Worm (Caenorhabditis elegans) whole organism, young adult: ENCODE measurements around the gene mrps-2.

Experiments used
- D2030.7 ChIP-seq: fragments of 200-800 bp; sonication (Bioruptor generic); IDR thresholded peaks from 2 replicates; pipeline ENCODE4 v1.3.6; 2022; ENCODE audit warnings: missing genetic modification reagents, missing genetic modification characterization, missing compliant biosample characterization
- F22D6.2 ChIP-seq: sonication (generic microtip); optimal IDR thresholded peaks from 2 replicates; lab custom pipeline; 2016; ENCODE audit warnings: mild to moderate bottlenecking, missing genetic modification characterization, missing compliant biosample characterization
- F37B4.10 ChIP-seq: fragments of 200-800 bp; sonication (Bioruptor generic); IDR thresholded peaks from 2 replicates; pipeline ENCODE4 v1.3.6; 2022; ENCODE audit warnings: missing genetic modification characterization, missing compliant biosample characterization
- F52B5.7 ChIP-seq: sonication (generic microtip); optimal IDR thresholded peaks from 2 replicates; lab custom pipeline; 2016; ENCODE audit warnings: mild to moderate bottlenecking, missing genetic modification characterization, missing compliant biosample characterization
- K12H6.12 ChIP-seq: fragments of 200-800 bp; sonication (Bioruptor generic); optimal IDR thresholded peaks from 2 replicates; lab custom pipeline; 2018; ENCODE audit warnings: mild to moderate bottlenecking, missing genetic modification characterization, missing compliant biosample characterization
- T07F8.4 ChIP-seq: sonication (generic microtip); optimal IDR thresholded peaks from 2 replicates; lab custom pipeline; 2016; ENCODE audit warnings: mild to moderate bottlenecking, missing genetic modification characterization, moderate library complexity, missing compliant biosample characterization
- Y67H2A.10 ChIP-seq: fragments of 200-800 bp; sonication (Bioruptor generic); conservative IDR thresholded peaks from 2 replicates; pipeline ENCODE4 v1.3.6; 2022; ENCODE audit warnings: missing genetic modification reagents, missing genetic modification characterization, missing compliant biosample characterization
- ZK185.1 ChIP-seq: sonication (generic microtip); optimal IDR thresholded peaks from 2 replicates; lab custom pipeline; 2016; ENCODE audit warnings: mild to moderate bottlenecking, missing genetic modification characterization, missing compliant biosample characterization; ENCODE audit not compliant: poor library complexity, severe bottlenecking
- akir-1 ChIP-seq: fragments of 200-800 bp; sonication (Bioruptor generic); optimal IDR thresholded peaks from 2 replicates; lab custom pipeline; 2018; ENCODE audit warnings: mild to moderate bottlenecking, missing genetic modification characterization, moderate library complexity, missing compliant biosample characterization
- aptf-3 ChIP-seq: fragments of 200-800 bp; sonication (Bioruptor generic); IDR thresholded peaks from 2 replicates; pipeline ENCODE4 v1.3.6; 2022; ENCODE audit warnings: missing genetic modification characterization, missing compliant biosample characterization
- athp-1 ChIP-seq: sonication (generic microtip); optimal IDR thresholded peaks from 2 replicates; lab custom pipeline; 2017; ENCODE audit warnings: mild to moderate bottlenecking, missing genetic modification characterization, missing compliant biosample characterization
- attf-3 ChIP-seq: fragments of 200-800 bp; sonication (Bioruptor generic); conservative IDR thresholded peaks from 2 replicates; pipeline ENCODE4 v1.3.6; 2022; ENCODE audit warnings: missing genetic modification reagents, missing genetic modification characterization, missing compliant biosample characterization
- attf-6 ChIP-seq: fragments of 200-800 bp; sonication (Bioruptor generic); IDR thresholded peaks from 2 replicates; pipeline ENCODE4 v1.3.6; 2022; ENCODE audit warnings: missing genetic modification reagents, missing genetic modification characterization, missing compliant biosample characterization
- bed-1 ChIP-seq: fragments of 200-800 bp; sonication (Bioruptor generic); IDR thresholded peaks from 2 replicates; pipeline ENCODE4 v1.3.6; 2022; ENCODE audit warnings: missing genetic modification reagents, missing genetic modification characterization, missing compliant biosample characterization
- cebp-2 ChIP-seq: fragments of 200-800 bp; sonication (Bioruptor generic); IDR thresholded peaks from 2 replicates; pipeline ENCODE4 v1.3.6; 2022; ENCODE audit warnings: missing genetic modification characterization, missing compliant biosample characterization
- chd-7 ChIP-seq: sonication (generic microtip); optimal IDR thresholded peaks from 2 replicates; lab custom pipeline; 2016; ENCODE audit warnings: mild to moderate bottlenecking, missing genetic modification characterization, moderate library complexity, missing compliant biosample characterization
- die-1 ChIP-seq: sonication (generic microtip); optimal IDR thresholded peaks from 2 replicates; lab custom pipeline; 2016; ENCODE audit warnings: missing genotype, mild to moderate bottlenecking, missing genetic modification characterization, missing compliant biosample characterization
- egrh-3 ChIP-seq: fragments of 200-800 bp; sonication (Bioruptor generic); IDR thresholded peaks from 2 replicates; pipeline ENCODE4 v1.3.6; 2022; ENCODE audit warnings: missing genetic modification reagents, missing genetic modification characterization, missing compliant biosample characterization
- gei-17 ChIP-seq: fragments of 200-800 bp; sonication (Bioruptor generic); optimal IDR thresholded peaks from 2 replicates; lab custom pipeline; 2018; ENCODE audit warnings: mild to moderate bottlenecking, missing genetic modification characterization, missing compliant biosample characterization
- hlh-12 ChIP-seq: sonication (generic microtip); optimal IDR thresholded peaks from 2 replicates; lab custom pipeline; 2016; ENCODE audit warnings: missing genetic modification characterization, missing compliant biosample characterization
- hlh-26 ChIP-seq: fragments of 200-800 bp; sonication (Bioruptor generic); conservative IDR thresholded peaks from 2 replicates; pipeline ENCODE4 v1.3.6; 2022; ENCODE audit warnings: missing genetic modification reagents, missing genetic modification characterization, missing compliant biosample characterization
- hmg-1.2 ChIP-seq: fragments of 200-800 bp; sonication (Bioruptor generic); IDR thresholded peaks from 2 replicates; pipeline ENCODE4 v1.3.6; 2022; ENCODE audit warnings: missing genetic modification reagents, missing genetic modification characterization, missing compliant biosample characterization
- hsf-1 ChIP-seq: fragments of 200-800 bp; sonication (Bioruptor generic); IDR thresholded peaks from 2 replicates; pipeline ENCODE4 v1.3.6; 2022; ENCODE audit warnings: missing genetic modification reagents, missing genetic modification characterization, missing compliant biosample characterization
- lag-1 ChIP-seq: fragments of 200-800 bp; sonication (Bioruptor generic); IDR thresholded peaks from 2 replicates; pipeline ENCODE4 v1.3.6; 2022; ENCODE audit warnings: missing genetic modification reagents, missing genetic modification characterization, missing compliant biosample characterization
- madf-3 ChIP-seq: fragments of 200-800 bp; sonication (Bioruptor generic); IDR thresholded peaks from 2 replicates; pipeline ENCODE4 v1.3.6; 2022; ENCODE audit warnings: missing genetic modification reagents, missing genetic modification characterization, missing compliant biosample characterization
- madf-8 ChIP-seq: fragments of 200-800 bp; sonication (Bioruptor generic); conservative IDR thresholded peaks from 2 replicates; pipeline ENCODE4 v1.3.6; 2022; ENCODE audit warnings: missing genetic modification reagents, missing genetic modification characterization, missing compliant biosample characterization
- mxl-1 ChIP-seq: sonication (generic microtip); optimal IDR thresholded peaks from 2 replicates; lab custom pipeline; 2016; ENCODE audit warnings: missing genetic modification characterization, missing compliant biosample characterization
- nfya-1 ChIP-seq: sonication (generic microtip); optimal IDR thresholded peaks from 2 replicates; lab custom pipeline; 2017; ENCODE audit warnings: antibody characterized with exemption, missing compliant biosample characterization, missing genetic modification characterization, borderline replicate concordance; ENCODE audit not compliant: insufficient read depth
- nfyb-1 ChIP-seq: fragments of 200-800 bp; sonication (Bioruptor generic); IDR thresholded peaks from 2 replicates; pipeline ENCODE4 v1.3.6; 2022; ENCODE audit warnings: missing genetic modification reagents, missing genetic modification characterization, missing compliant biosample characterization
- nhr-120 ChIP-seq: fragments of 200-800 bp; sonication (Bioruptor generic); IDR thresholded peaks from 2 replicates; pipeline ENCODE4 v1.3.6; 2022; ENCODE audit warnings: missing genetic modification characterization, missing compliant biosample characterization
- nhr-27 ChIP-seq: fragments of 200-800 bp; sonication (Bioruptor generic); optimal IDR thresholded peaks from 2 replicates; lab custom pipeline; 2018; ENCODE audit warnings: mild to moderate bottlenecking, missing genetic modification characterization, moderate library complexity, missing compliant biosample characterization
- nhr-90 ChIP-seq: sonication (generic microtip); optimal IDR thresholded peaks from 2 replicates; lab custom pipeline; 2016; ENCODE audit warnings: missing genotype, mild to moderate bottlenecking, missing genetic modification characterization, missing compliant biosample characterization
- pbrm-1 ChIP-seq: fragments of 200-800 bp; sonication (Bioruptor generic); IDR thresholded peaks from 2 replicates; pipeline ENCODE4 v1.3.6; 2022; ENCODE audit warnings: missing genetic modification reagents, missing genetic modification characterization, missing compliant biosample characterization
- pha-4 ChIP-seq: fragments of 150-350 bp; sonication (generic microtip); optimal IDR thresholded peaks from 2 replicates; lab custom pipeline; 2014; ENCODE audit warnings: missing biosample characterization, missing genetic modification reagents, missing genetic modification characterization
- rec-8 ChIP-seq, 2 experiments: sonication (generic microtip); optimal IDR thresholded peaks; 2 replicates each; lab custom pipeline; 2016; ENCODE audit warnings: mild to moderate bottlenecking in 2 of 2, missing genetic modification characterization in 2 of 2, missing genetic modification reagents in 2 of 2, missing genotype in 2 of 2, missing biosample characterization in 1 of 2, missing compliant biosample characterization in 1 of 2, moderate library complexity in 1 of 2
- snpc-1.1 ChIP-seq: sonication (generic microtip); optimal IDR thresholded peaks from 2 replicates; lab custom pipeline; 2017; ENCODE audit warnings: missing genetic modification characterization, mild to moderate bottlenecking, missing compliant biosample characterization, antibody characterized with exemption, moderate library complexity, missing genotype, missing genetic modification reagents; ENCODE audit not compliant: insufficient read depth
- snpc-3.4 ChIP-seq: sonication (generic microtip); optimal IDR thresholded peaks from 2 replicates; lab custom pipeline; 2017; ENCODE audit warnings: missing genetic modification characterization, mild to moderate bottlenecking, missing compliant biosample characterization, antibody characterized with exemption, moderate library complexity, missing genotype, missing genetic modification reagents
- snpc-4 ChIP-seq, 5 experiments: fragments of 150-350 bp in 1 of 5; sonication (generic microtip) in 4 of 5; optimal IDR thresholded peaks; 2 replicates each; lab custom pipeline; 2014 to 2018; ENCODE audit warnings: missing genetic modification characterization in 5 of 5, missing biosample characterization in 3 of 5, antibody characterized with exemption in 2 of 5, mild to moderate bottlenecking in 2 of 5, missing compliant biosample characterization in 2 of 5, missing genotype in 2 of 5, moderate library complexity in 2 of 5, missing genetic modification reagents in 1 of 5
- sptf-2 ChIP-seq: fragments of 200-800 bp; sonication (Bioruptor generic); optimal IDR thresholded peaks from 2 replicates; lab custom pipeline; 2018; ENCODE audit warnings: mild to moderate bottlenecking, missing genetic modification characterization, missing compliant biosample characterization
- tlf-1 ChIP-seq: fragments of 200-800 bp; sonication (Bioruptor generic); optimal IDR thresholded peaks from 2 replicates; lab custom pipeline; 2018; ENCODE audit warnings: mild to moderate bottlenecking, missing genetic modification characterization, missing compliant biosample characterization
- unc-62 ChIP-seq: fragments of 150-350 bp; optimal IDR thresholded peaks from 2 replicates; lab custom pipeline; 2014; ENCODE audit warnings: missing biosample characterization, missing genetic modification reagents, missing genetic modification characterization
- zfh-2 ChIP-seq: fragments of 200-800 bp; sonication (Bioruptor generic); conservative IDR thresholded peaks from 2 replicates; pipeline ENCODE4 v1.3.6; 2022; ENCODE audit warnings: missing genetic modification reagents, missing genetic modification characterization, missing compliant biosample characterization
- zim-3 ChIP-seq: sonication (generic microtip); optimal IDR thresholded peaks from 2 replicates; lab custom pipeline; 2017; ENCODE audit warnings: mild to moderate bottlenecking, missing genetic modification characterization, moderate library complexity, missing compliant biosample characterization
- ztf-18 ChIP-seq: sonication (generic microtip); optimal IDR thresholded peaks from 2 replicates; lab custom pipeline; 2016; ENCODE audit warnings: missing genotype, mild to moderate bottlenecking, missing genetic modification characterization, missing compliant biosample characterization
- ztf-22 ChIP-seq: fragments of 200-800 bp; sonication (Bioruptor generic); optimal IDR thresholded peaks from 2 replicates; lab custom pipeline; 2018; ENCODE audit warnings: mild to moderate bottlenecking, missing genetic modification characterization, moderate library complexity, missing compliant biosample characterization
- ztf-26 ChIP-seq: sonication (generic microtip); optimal IDR thresholded peaks from 2 replicates; lab custom pipeline; 2017; ENCODE audit warnings: missing genetic modification characterization, missing compliant biosample characterization
- ztf-28 ChIP-seq: fragments of 200-800 bp; sonication (Bioruptor generic); IDR thresholded peaks from 2 replicates; pipeline ENCODE4 v1.3.6; 2022; ENCODE audit warnings: missing genetic modification reagents, missing genetic modification characterization, missing compliant biosample characterization
- ztf-3 ChIP-seq: fragments of 200-800 bp; sonication (Bioruptor generic); optimal IDR thresholded peaks from 2 replicates; lab custom pipeline; 2018; ENCODE audit warnings: mild to moderate bottlenecking, missing genetic modification characterization, missing compliant biosample characterization

Gene mrps-2

ce11 chrV:8499407-8499806, 33.9 kb downstream of the mrps-2 start (continued):
- TF ChIP-seq ZK185.1 (no peak), ztf-26 (no peak), madf-8 (GFP tag; lab: Robert Waterston, UW) (no peak), tlf-1 (GFP tag; lab: Kevin White, UChicago) (no peak), D2030.7 (GFP tag; lab: Robert Waterston, UW) (peak; percentile 68), T07F8.4 (tag; lab: Kevin White, UChicago) (no peak), pha-4 (tag; lab: Kevin White, UChicago) (no peak), cebp-2 (GFP tag; lab: Robert Waterston, UW) (no peak), egrh-3 (GFP tag; lab: Robert Waterston, UW) (no peak), F52B5.7 (tag; lab: Kevin White, UChicago) (no peak), chd-7 (no peak), K12H6.12 (tag; lab: Kevin White, UChicago) (no peak), hlh-26 (GFP tag; lab: Robert Waterston, UW) (no peak), Y67H2A.10 (GFP tag; lab: Robert Waterston, UW) (no peak), zim-3 (no peak), mxl-1 (peak; percentile 56), F22D6.2 (no peak), snpc-4 (GFP tag; optimal IDR thresholded peaks at IDR 0.05; lab: Kevin White, UChicago) (peak; percentile 77), snpc-4 (tag; optimal IDR thresholded peaks at IDR 0.05; lab: Kevin White, UChicago) (peak in 3 of 4 experiments; percentile 72 to 92 (median 85)), snpc-1.1 (tag; lab: Kevin White, UChicago) (peak; percentile 84), nhr-90 (peak; percentile 71), rec-8 (tag; optimal IDR thresholded peaks at IDR 0.05; lab: Kevin White, UChicago) (peak in 1 of 2 experiments; percentile 15), sptf-2 (GFP tag; lab: Kevin White, UChicago) (peak; percentile 55), gei-17 (GFP tag; lab: Kevin White, UChicago) (no peak), attf-6 (GFP tag; lab: Robert Waterston, UW) (no peak), hlh-12 (no peak), lag-1 (GFP tag; lab: Robert Waterston, UW) (no peak), nhr-27 (tag; lab: Kevin White, UChicago) (no peak), ztf-22 (peak; percentile 8), zfh-2 (GFP tag; lab: Robert Waterston, UW) (no peak), ztf-3 (GFP tag; lab: Kevin White, UChicago) (no peak), snpc-3.4 (tag; lab: Kevin White, UChicago) (peak; percentile 24), bed-1 (no peak), madf-3 (GFP tag; lab: Robert Waterston, UW) (no peak), ztf-28 (no peak), attf-3 (GFP tag; lab: Robert Waterston, UW) (no peak), unc-62 (GFP tag; lab: Kevin White, UChicago) (no peak), hmg-1.2 (peak; percentile 60), pbrm-1 (GFP tag; lab: Robert Waterston, UW) (peak; percentile 39; the same call in 1 of the 2 replicates), F37B4.10 (GFP tag; lab: Robert Waterston, UW) (no peak), athp-1 (tag; lab: Kevin White, UChicago) (peak; percentile 21), aptf-3 (no peak), nfya-1 (tag; lab: Kevin White, UChicago) (no peak), hsf-1 (GFP tag; lab: Robert Waterston, UW) (peak; percentile 50; the same call in 1 of the 2 replicates), nhr-120 (GFP tag; lab: Robert Waterston, UW) (no peak), nfyb-1 (no peak), ztf-18 (tag; lab: Kevin White, UChicago) (peak; percentile 67), die-1 (tag; lab: Kevin White, UChicago) (peak; percentile 77), akir-1 (no peak)
